Fruit fly (Drosophila melanogaster) whole organism, prepupa: ENCODE data around the gene pkm.

Experiments
- Blimp-1 ChIP-seq: fragments of 200-800 bp; sonication (Bioruptor generic); optimal IDR thresholded peaks from 3 replicates; lab custom pipeline; 2017; ENCODE audit warnings: missing biosample characterization, missing genetic modification characterization, mild to moderate bottlenecking, moderate library complexity, missing genetic modification reagents
- CG11902 ChIP-seq: fragments of 200-800 bp; sonication (Bioruptor generic); optimal IDR thresholded peaks from 3 replicates; lab custom pipeline; 2016; ENCODE audit warnings: missing biosample characterization, missing genetic modification characterization
- CG15336 ChIP-seq: fragments of 200-800 bp; sonication (Bioruptor generic); IDR thresholded peaks from 2 replicates; pipeline ENCODE4 v1.3.6; 2022; ENCODE audit warnings: missing biosample characterization, missing genetic modification characterization
- CG16779 ChIP-seq: fragments of 200-800 bp; sonication (Bioruptor generic); optimal IDR thresholded peaks from 3 replicates; lab custom pipeline; 2017; ENCODE audit warnings: missing biosample characterization, mild to moderate bottlenecking, missing genetic modification characterization
- CG31627 ChIP-seq: fragments of 200-800 bp; sonication (Bioruptor generic); optimal IDR thresholded peaks from 3 replicates; lab custom pipeline; 2016; ENCODE audit warnings: missing biosample characterization, missing genetic modification characterization
- CG32006 ChIP-seq: fragments of 200-800 bp; sonication (Bioruptor generic); optimal IDR thresholded peaks from 3 replicates; lab custom pipeline; 2017; ENCODE audit warnings: missing biosample characterization, mild to moderate bottlenecking, missing genetic modification characterization
- CG34406 ChIP-seq: fragments of 200-800 bp; sonication (Bioruptor generic); optimal IDR thresholded peaks from 3 replicates; lab custom pipeline; 2016; ENCODE audit warnings: missing biosample characterization, missing genetic modification characterization
- CG3919 ChIP-seq: fragments of 200-800 bp; sonication (Bioruptor generic); optimal IDR thresholded peaks from 3 replicates; lab custom pipeline; 2016; ENCODE audit warnings: missing biosample characterization, missing genetic modification characterization
- CG6163 ChIP-seq: fragments of 200-800 bp; sonication (Bioruptor generic); IDR thresholded peaks from 3 replicates; pipeline ENCODE4 v1.3.6; 2022; ENCODE audit warnings: missing biosample characterization, missing genetic modification characterization
- CG6276 ChIP-seq: fragments of 200-800 bp; sonication (Bioruptor generic); optimal IDR thresholded peaks from 2 replicates; lab custom pipeline; 2017; ENCODE audit warnings: missing biosample characterization, mild to moderate bottlenecking, missing genetic modification characterization
- CG6808 ChIP-seq: fragments of 200-800 bp; sonication (Bioruptor generic); optimal IDR thresholded peaks from 3 replicates; lab custom pipeline; 2017; ENCODE audit warnings: missing biosample characterization, missing genetic modification characterization, mild to moderate bottlenecking, moderate library complexity, missing genetic modification reagents
- CG6854 ChIP-seq: fragments of 200-800 bp; sonication (Bioruptor generic); optimal IDR thresholded peaks from 2 replicates; lab custom pipeline; 2017; ENCODE audit warnings: missing biosample characterization, mild to moderate bottlenecking, missing genetic modification characterization
- CG7368 ChIP-seq: fragments of 200-800 bp; sonication (Bioruptor generic); optimal IDR thresholded peaks from 3 replicates; lab custom pipeline; 2016; ENCODE audit warnings: missing biosample characterization, missing genetic modification characterization
- Eip78C ChIP-seq: fragments of 200-800 bp; sonication (Bioruptor generic); peaks from one replicate; lab custom pipeline; 2016; ENCODE audit warnings: missing biosample characterization, missing genetic modification characterization
- Eip93F ChIP-seq: fragments of 200-800 bp; sonication (Bioruptor generic); optimal IDR thresholded peaks from 2 replicates; lab custom pipeline; 2016; ENCODE audit warnings: missing biosample characterization, mild to moderate bottlenecking, missing genetic modification characterization
- Gug ChIP-seq: fragments of 200-800 bp; sonication (Bioruptor generic); IDR thresholded peaks from 2 replicates; pipeline ENCODE4 v1.3.6; 2022; ENCODE audit warnings: missing biosample characterization, missing genetic modification characterization
- Hr38 ChIP-seq: sonication (Bioruptor generic); optimal IDR thresholded peaks from 2 replicates; lab custom pipeline; 2016; ENCODE audit warnings: missing biosample characterization, missing genetic modification characterization
- Hr4 ChIP-seq: fragments of 200-800 bp; sonication (Bioruptor generic); optimal IDR thresholded peaks from 3 replicates; lab custom pipeline; 2016; ENCODE audit warnings: missing biosample characterization, missing genetic modification characterization
- Met ChIP-seq: fragments of 200-800 bp; sonication (Bioruptor generic); optimal IDR thresholded peaks from 3 replicates; lab custom pipeline; 2016; ENCODE audit warnings: missing biosample characterization, missing genetic modification characterization
- OdsH ChIP-seq: fragments of 200-800 bp; sonication (Bioruptor generic); optimal IDR thresholded peaks from 3 replicates; lab custom pipeline; 2016; ENCODE audit warnings: missing biosample characterization, missing genetic modification characterization
- Sox102F ChIP-seq: fragments of 200-800 bp; sonication (Bioruptor generic); optimal IDR thresholded peaks from 2 replicates; lab custom pipeline; 2016; ENCODE audit warnings: missing biosample characterization, mild to moderate bottlenecking, missing genetic modification characterization
- Sox14 ChIP-seq: fragments of 200-800 bp; sonication (Bioruptor generic); optimal IDR thresholded peaks from 3 replicates; lab custom pipeline; 2016; ENCODE audit warnings: missing biosample characterization, missing genetic modification characterization
- Sox15 ChIP-seq: fragments of 200-800 bp; sonication (Bioruptor generic); optimal IDR thresholded peaks from 3 replicates; lab custom pipeline; 2016; ENCODE audit warnings: missing biosample characterization, missing genetic modification characterization
- cyc ChIP-seq: fragments of 200-800 bp; sonication (Bioruptor generic); optimal IDR thresholded peaks from 3 replicates; lab custom pipeline; 2016; ENCODE audit warnings: missing biosample characterization, missing genetic modification characterization
- dsx ChIP-seq: fragments of 200-800 bp; optimal IDR thresholded peaks from 3 replicates; lab custom pipeline; 2019; ENCODE audit warnings: missing biosample characterization, mild to moderate bottlenecking, missing genetic modification characterization, moderate library complexity; ENCODE audit not compliant: poor library complexity, severe bottlenecking
- eg ChIP-seq: fragments of 200-800 bp; sonication (Bioruptor generic); IDR thresholded peaks from 3 replicates; pipeline ENCODE4 v1.3.6; 2022; ENCODE audit warnings: missing biosample characterization, missing genetic modification characterization
- esn ChIP-seq: fragments of 200-800 bp; sonication (Bioruptor generic); optimal IDR thresholded peaks from 2 replicates; lab custom pipeline; 2016; ENCODE audit warnings: missing biosample characterization, mild to moderate bottlenecking, missing genetic modification characterization, moderate library complexity
- fd59A ChIP-seq: fragments of 200-800 bp; sonication (Bioruptor generic); optimal IDR thresholded peaks from 2 replicates; lab custom pipeline; 2017; ENCODE audit warnings: missing biosample characterization, mild to moderate bottlenecking, missing genetic modification characterization, missing genetic modification reagents
- fkh ChIP-seq: fragments of 200-800 bp; sonication (Bioruptor generic); optimal IDR thresholded peaks from 3 replicates; lab custom pipeline; 2017; ENCODE audit warnings: missing biosample characterization, mild to moderate bottlenecking, missing genetic modification characterization, moderate library complexity
- salr ChIP-seq, 2 experiments: fragments of 200-800 bp; sonication (Bioruptor generic); optimal IDR thresholded peaks; 3 replicates each; lab custom pipeline; 2016 to 2018; ENCODE audit warnings: missing biosample characterization in 2 of 2, missing genetic modification characterization in 2 of 2, mild to moderate bottlenecking in 1 of 2
- spab ChIP-seq: fragments of 200-800 bp; sonication (Bioruptor generic); optimal IDR thresholded peaks from 2 replicates; lab custom pipeline; 2017; ENCODE audit warnings: missing biosample characterization, mild to moderate bottlenecking, missing genetic modification characterization, missing genetic modification reagents
- ss ChIP-seq, 2 experiments: fragments of 200-800 bp; sonication (Bioruptor generic); optimal IDR thresholded peaks; 2 replicates in 1 of 2; 3 replicates in 1 of 2; lab custom pipeline; 2017 to 2018; ENCODE audit warnings: mild to moderate bottlenecking in 2 of 2, missing biosample characterization in 2 of 2, missing genetic modification characterization in 2 of 2, moderate library complexity in 1 of 2
- topi ChIP-seq: fragments of 200-800 bp; sonication (Bioruptor generic); optimal IDR thresholded peaks from 3 replicates; lab custom pipeline; 2016; ENCODE audit warnings: missing biosample characterization, missing genetic modification characterization

pkm gene

DNA sequence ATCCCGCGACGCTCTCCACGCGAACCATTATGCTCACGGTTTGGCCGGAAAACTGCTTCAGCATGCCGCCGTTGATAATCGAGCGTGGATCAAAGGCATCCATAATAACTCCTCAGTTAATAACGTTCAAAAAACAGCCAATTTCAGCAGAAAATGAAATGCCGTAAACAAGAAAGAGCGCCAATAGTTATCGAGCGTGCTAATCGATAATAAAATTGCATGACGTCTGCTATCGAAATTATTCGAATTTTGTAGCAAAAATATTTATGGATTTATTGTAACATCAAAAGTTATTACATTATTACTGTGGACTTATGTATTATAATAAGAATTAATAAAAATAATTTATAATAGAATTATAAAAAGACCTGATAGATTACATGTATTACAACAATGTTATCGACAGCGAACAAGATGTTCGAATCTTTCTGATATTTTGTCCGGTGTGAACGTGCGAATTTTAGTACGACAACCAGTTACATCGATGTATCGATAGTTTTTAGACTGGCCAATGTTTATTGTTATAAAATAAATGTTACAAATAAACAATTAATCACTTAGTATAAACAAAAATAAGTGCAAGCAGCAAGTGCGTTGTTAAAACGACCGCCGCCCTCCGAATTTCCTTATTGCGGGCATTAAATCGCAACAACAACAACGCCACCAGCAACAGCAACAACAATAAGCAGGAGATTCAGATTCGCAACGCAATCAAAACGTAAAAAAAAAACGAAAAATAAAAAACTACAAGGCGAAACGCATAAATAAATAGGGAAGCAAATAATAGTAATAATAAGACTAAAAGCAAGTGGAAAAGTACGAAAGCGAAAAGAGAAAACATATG lies 31.9 kb upstream of the pkm start, which contains the start of the genes RPA3 and Met:
Gene RPA3 (minus strand): TSS at position 189 of the 844 bp plus-strand sequence.
Gene Met (plus strand): TSS at position 473 of the 844 bp plus-strand sequence.
- TF ChIP-seq CG6808 (GFP tag; lab: Kevin White, UChicago) (peak; percentile 56), CG16779 (no peak), eg (0 out of 3 replicates have a peak, but pooled peaks have one; percentile 17), Hr4 (GFP tag; lab: Kevin White, UChicago) (no peak), CG11902 (GFP tag; lab: Kevin White, UChicago) (no peak), Hr38 (no peak), Met (GFP tag; lab: Kevin White, UChicago) (no peak), CG7368 (no peak), CG6276 (no peak), Sox14 (GFP tag; lab: Kevin White, UChicago) (no peak), CG32006 (GFP tag; lab: Kevin White, UChicago) (no peak), Gug (GFP tag; lab: Robert Waterston, UW) (no peak), cyc (GFP tag; lab: Kevin White, UChicago) (no peak), dsx (GFP tag; lab: Kevin White, UChicago) (peak; percentile 46), topi (GFP tag; lab: Kevin White, UChicago) (no peak), Blimp-1 (no peak), fkh (GFP tag; lab: Kevin White, UChicago) (peak; percentile 47), CG6163 (GFP tag; lab: Robert Waterston, UW) (no peak), Eip78C (peak; percentile 46), salr (GFP tag; optimal IDR thresholded peaks at IDR 0.05; lab: Kevin White, UChicago) (no peak), CG34406 (GFP tag; lab: Kevin White, UChicago) (no peak), CG31627 (no peak), CG3919 (GFP tag; lab: Kevin White, UChicago) (no peak), esn (GFP tag; lab: Kevin White, UChicago) (no peak), fd59A (GFP tag; lab: Kevin White, UChicago) (no peak), Sox15 (GFP tag; lab: Kevin White, UChicago) (no peak)

DNA sequence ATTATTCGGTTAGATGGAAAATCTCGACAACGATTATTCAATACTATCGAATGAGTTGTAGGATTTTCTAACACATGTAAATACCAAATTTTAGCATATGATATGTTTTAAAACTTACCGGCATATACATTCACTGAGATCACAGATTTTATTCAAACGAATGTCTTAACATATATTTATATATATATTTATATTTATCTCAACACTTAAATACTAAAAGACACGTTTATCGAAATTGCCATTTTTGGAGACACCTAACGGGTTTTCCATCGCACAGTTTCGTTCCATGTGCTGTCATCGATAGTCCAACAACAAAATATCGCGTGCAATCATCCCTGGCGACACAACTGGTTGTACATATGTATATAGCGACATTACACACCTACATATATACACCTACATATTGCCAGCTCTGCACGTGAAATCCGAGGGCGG lies 27.7 kb upstream of the pkm start, which contains the start of the genes CG2247 and CG1703:
Gene CG2247 (minus strand): TSS at position 8 of the 435 bp plus-strand sequence.
Gene CG1703 (plus strand): TSS at position 283 of the 435 bp plus-strand sequence.
- TF ChIP-seq OdsH (GFP tag; lab: Kevin White, UChicago): no peak

DNA sequence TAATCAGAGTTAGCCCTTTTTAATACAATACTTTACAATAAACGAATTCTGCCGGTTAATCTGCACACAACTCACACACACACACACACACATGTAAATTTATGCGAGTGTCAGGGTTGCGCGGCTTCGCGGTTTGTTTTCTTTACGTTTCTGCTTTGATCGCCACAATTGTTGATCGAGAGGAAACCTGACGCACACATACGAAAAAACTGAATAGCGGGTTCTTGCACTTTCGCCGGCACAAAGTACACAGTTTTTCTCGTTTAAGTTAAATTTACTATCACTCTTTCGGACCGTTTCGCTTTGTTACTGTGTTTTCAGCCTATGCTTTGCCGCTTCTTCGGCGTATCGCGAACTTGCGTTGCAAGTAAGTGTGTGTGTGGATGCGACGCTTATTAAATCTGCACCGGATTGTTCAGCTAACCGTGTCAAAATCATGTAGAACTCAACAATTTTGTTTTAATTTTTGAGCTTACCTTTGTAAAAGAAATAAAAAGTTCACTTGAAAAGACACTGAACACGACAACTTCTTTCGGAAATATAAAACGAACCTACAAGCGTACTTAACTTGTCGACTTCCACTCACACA lies 27.2 kb upstream of the pkm start:
- TF ChIP-seq Hr38: no peak
- no peak for TF ChIP-seq spab (GFP tag; lab: Kevin White, UChicago)
- no peak for TF ChIP-seq Sox102F (GFP tag; lab: Kevin White, UChicago)
- peak; percentile 24 for TF ChIP-seq fkh (GFP tag; lab: Kevin White, UChicago)
- TF ChIP-seq ss (GFP tag; optimal IDR thresholded peaks at IDR 0.05; lab: Kevin White, UChicago): peak in 1 of 2 experiments; percentile 44
- TF ChIP-seq CG6854 (GFP tag; lab: Kevin White, UChicago): peak; percentile 19
- TF ChIP-seq Eip78C: peak; percentile 27
- TF ChIP-seq esn (GFP tag; lab: Kevin White, UChicago): no peak
- no peak for TF ChIP-seq cyc (GFP tag; lab: Kevin White, UChicago)
- TF ChIP-seq Sox14 (GFP tag; lab: Kevin White, UChicago): no peak
- TF ChIP-seq CG6163 (GFP tag; lab: Robert Waterston, UW): peak; percentile 28; the same call in 1 of the 3 replicates
- TF ChIP-seq CG34406 (GFP tag; lab: Kevin White, UChicago): no peak
- TF ChIP-seq OdsH (GFP tag; lab: Kevin White, UChicago): no peak
- TF ChIP-seq CG15336 (GFP tag; lab: Robert Waterston, UW): 0 out of 2 replicates have a peak, but pooled peaks have one; percentile 10
- no peak for TF ChIP-seq Eip93F (GFP tag; lab: Kevin White, UChicago)
